Fruit fly (Drosophila melanogaster): ENCODE measurements around the gene RpL26.

DNA sequence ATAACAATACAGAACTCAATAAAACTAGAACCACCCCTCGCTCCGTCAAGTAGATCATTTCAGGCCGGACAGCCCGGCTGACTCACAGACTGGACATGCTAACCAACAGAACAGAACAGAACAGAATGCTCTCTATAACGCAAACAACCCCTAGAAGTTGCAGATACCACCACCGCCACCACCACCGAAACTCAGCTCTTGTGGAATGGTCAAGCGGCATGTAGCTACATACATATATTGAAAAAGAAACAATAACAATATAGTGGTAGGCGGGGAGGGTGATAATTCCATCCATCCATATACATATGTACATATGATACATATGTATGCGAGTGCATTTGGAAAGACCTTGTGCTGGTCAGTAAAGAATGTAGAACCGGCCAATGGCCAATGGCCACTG, 44.3 kb upstream of the RpL26 start:
- TF ChIP-seq CG34406 (GFP tag; optimal IDR thresholded peaks at IDR 0.05) (no peak), fd85E (GFP tag; optimal IDR thresholded peaks at IDR 0.05) (no peak), CG31627 (GFP tag; optimal IDR thresholded peaks at IDR 0.05) (no peak), CG10631 (GFP tag; optimal IDR thresholded peaks at IDR 0.05) (no peak), Met (GFP tag; optimal IDR thresholded peaks at IDR 0.05) (no peak), Lpt (GFP tag; optimal IDR thresholded peaks at IDR 0.05) (no peak), svp (GFP tag) (no peak), Gug (GFP tag; IDR thresholded peaks at IDR 0.05) (no peak), CG15336 (GFP tag; IDR thresholded peaks at IDR 0.05) (no peak), dsx (GFP tag; optimal IDR thresholded peaks at IDR 0.05; ENCODE audit: poor library complexity, severe bottlenecking) (no peak), Ets21C (GFP tag; optimal IDR thresholded peaks at IDR 0.05) (no peak)

Measured in whole organism, prepupa.